Fruit fly (Drosophila melanogaster) whole organism, embryonic: ENCODE measurements around the gene udt.

Source experiments
- CG10321 ChIP-seq: fragments of 200-800 bp; sonication (Bioruptor generic); IDR thresholded peaks from 2 replicates; pipeline ENCODE4 v1.3.6; 2022; ENCODE audit warnings: missing biosample characterization, missing genetic modification characterization
- CG11398 ChIP-seq: fragments of 200-800 bp; sonication (Bioruptor generic); optimal IDR thresholded peaks from 2 replicates; lab custom pipeline; 2016; ENCODE audit warnings: missing biosample characterization, missing genetic modification characterization
- CG11696 ChIP-seq: fragments of 200-800 bp; sonication (Bioruptor generic); IDR thresholded peaks from 2 replicates; pipeline ENCODE4 v1.3.6; 2022; ENCODE audit warnings: missing biosample characterization, missing genetic modification characterization
- CG12769 ChIP-seq: fragments of 200-800 bp; sonication (Bioruptor generic); optimal IDR thresholded peaks from 2 replicates; lab custom pipeline; 2019; ENCODE audit warnings: missing biosample characterization, mild to moderate bottlenecking, missing genetic modification characterization, moderate library complexity
- CG13424 ChIP-seq: fragments of 200-800 bp; sonication (Bioruptor generic); optimal IDR thresholded peaks from 2 replicates; lab custom pipeline; 2019; ENCODE audit warnings: missing biosample characterization, mild to moderate bottlenecking, missing genetic modification characterization, moderate library complexity
- CG14441 ChIP-seq: fragments of 200-800 bp; sonication (Bioruptor generic); IDR thresholded peaks from 2 replicates; pipeline ENCODE4 v1.3.6; 2022; ENCODE audit warnings: missing biosample characterization, missing genetic modification characterization
- CG16863 ChIP-seq: fragments of 200-800 bp; sonication (Bioruptor generic); optimal IDR thresholded peaks from 3 replicates; lab custom pipeline; 2016; ENCODE audit warnings: missing biosample characterization, missing genetic modification characterization
- CG17802 ChIP-seq: fragments of 200-800 bp; sonication (Bioruptor generic); optimal IDR thresholded peaks from 2 replicates; lab custom pipeline; 2018; ENCODE audit warnings: missing biosample characterization, mild to moderate bottlenecking, missing genetic modification characterization, moderate library complexity
- CG1792 ChIP-seq: fragments of 200-800 bp; sonication (Bioruptor generic); optimal IDR thresholded peaks from 2 replicates; lab custom pipeline; 2016; ENCODE audit warnings: missing biosample characterization, missing genetic modification characterization
- CG18262 ChIP-seq: fragments of 200-800 bp; optimal IDR thresholded peaks from 3 replicates; lab custom pipeline; 2019; ENCODE audit warnings: missing biosample characterization, mild to moderate bottlenecking, missing genetic modification characterization, moderate library complexity
- CG1832 ChIP-seq: fragments of 200-800 bp; sonication (Bioruptor generic); optimal IDR thresholded peaks from 2 replicates; lab custom pipeline; 2017; ENCODE audit warnings: missing biosample characterization, mild to moderate bottlenecking, missing genetic modification characterization, inconsistent platforms
- CG18599 ChIP-seq: fragments of 200-800 bp; sonication (Bioruptor generic); optimal IDR thresholded peaks from 3 replicates; lab custom pipeline; 2017; ENCODE audit warnings: missing biosample characterization, missing genetic modification characterization, mild to moderate bottlenecking, moderate library complexity, missing genetic modification reagents
- CG2129 ChIP-seq: fragments of 200-800 bp; sonication (Bioruptor generic); IDR thresholded peaks from 2 replicates; pipeline ENCODE4 v1.3.6; 2022; ENCODE audit warnings: missing biosample characterization, missing genetic modification characterization; ENCODE audit not compliant: partially characterized antibody
- CG2202 ChIP-seq: fragments of 200-800 bp; sonication (Bioruptor generic); optimal IDR thresholded peaks from 2 replicates; lab custom pipeline; 2018; ENCODE audit warnings: missing biosample characterization, mild to moderate bottlenecking, missing genetic modification characterization
- CG3407 ChIP-seq: fragments of 200-800 bp; sonication (Bioruptor generic); optimal IDR thresholded peaks from 2 replicates; lab custom pipeline; 2018; ENCODE audit warnings: missing biosample characterization, mild to moderate bottlenecking, missing genetic modification characterization
- CG6254 ChIP-seq: fragments of 200-800 bp; sonication (Bioruptor generic); optimal IDR thresholded peaks from 3 replicates; lab custom pipeline; 2017; ENCODE audit warnings: mild to moderate bottlenecking, missing biosample characterization, missing genetic modification reagents, missing genetic modification characterization
- CG7839 ChIP-seq: fragments of 200-800 bp; sonication (Bioruptor generic); optimal IDR thresholded peaks from 3 replicates; lab custom pipeline; 2018; ENCODE audit warnings: missing biosample characterization, mild to moderate bottlenecking, missing genetic modification characterization, moderate library complexity
- CG7963 ChIP-seq: fragments of 200-800 bp; sonication (Bioruptor generic); IDR thresholded peaks from 3 replicates; pipeline ENCODE4 v1.3.6; 2022; ENCODE audit warnings: missing biosample characterization, missing genetic modification characterization; ENCODE audit not compliant: partially characterized antibody
- CG8281 ChIP-seq: fragments of 200-800 bp; sonication (Bioruptor generic); optimal IDR thresholded peaks from 2 replicates; lab custom pipeline; 2018; ENCODE audit warnings: missing biosample characterization, mild to moderate bottlenecking, missing genetic modification characterization, moderate library complexity
- CG9215 ChIP-seq: fragments of 200-800 bp; sonication (Bioruptor generic); IDR thresholded peaks from 2 replicates; pipeline ENCODE4 v1.3.6; 2022; ENCODE audit warnings: missing biosample characterization, missing genetic modification characterization
- CG9609 ChIP-seq: fragments of 200-800 bp; sonication (Bioruptor generic); optimal IDR thresholded peaks from 3 replicates; lab custom pipeline; 2016; ENCODE audit warnings: missing biosample characterization, missing genetic modification characterization
- Hr78 ChIP-seq, 2 experiments: fragments of 200-800 bp in 1 of 2; fragments of >200 bp in 1 of 2; sonication (Bioruptor generic) in 1 of 2; optimal IDR thresholded peaks; 2 replicates each; lab custom pipeline; 2017 to 2019; ENCODE audit warnings: missing biosample characterization in 2 of 2, missing genetic modification characterization in 2 of 2, mild to moderate bottlenecking in 1 of 2, moderate library complexity in 1 of 2
- MBD-R2 ChIP-seq: fragments of 200-800 bp; sonication (Bioruptor generic); IDR thresholded peaks from 2 replicates; pipeline ENCODE4 v1.3.6; 2022; ENCODE audit warnings: missing biosample characterization, missing genetic modification characterization
- PHDP ChIP-seq: fragments of 200-800 bp; sonication (Bioruptor generic); optimal IDR thresholded peaks from 3 replicates; lab custom pipeline; 2018; ENCODE audit warnings: missing biosample characterization, mild to moderate bottlenecking, missing genetic modification characterization, moderate library complexity
- Scr ChIP-seq: fragments of 200-800 bp; sonication (Bioruptor generic); IDR thresholded peaks from 2 replicates; pipeline ENCODE4 v1.3.6; 2022; ENCODE audit warnings: missing biosample characterization, missing genetic modification characterization; ENCODE audit not compliant: partially characterized antibody
- Tbp ChIP-seq: fragments of >200 bp; optimal IDR thresholded peaks from 2 replicates; lab custom pipeline; 2018; ENCODE audit warnings: missing biosample characterization, missing genetic modification characterization
- ab ChIP-seq: fragments of 200-800 bp; sonication (Bioruptor generic); optimal IDR thresholded peaks from 2 replicates; lab custom pipeline; 2016; ENCODE audit warnings: missing biosample characterization, missing genetic modification characterization
- aop ChIP-seq: fragments of 200-800 bp; sonication (Bioruptor generic); IDR thresholded peaks from 2 replicates; pipeline ENCODE4 v1.3.6; 2022; ENCODE audit warnings: missing biosample characterization, missing genetic modification characterization
- cad ChIP-seq: fragments of >200 bp; optimal IDR thresholded peaks from 2 replicates; lab custom pipeline; 2017; ENCODE audit warnings: missing biosample characterization, missing genetic modification characterization
- chn ChIP-seq: fragments of 200-800 bp; sonication (Bioruptor generic); optimal IDR thresholded peaks from 2 replicates; lab custom pipeline; 2016; ENCODE audit warnings: missing biosample characterization, missing genetic modification characterization
- dm ChIP-seq: fragments of 200-800 bp; sonication (Bioruptor generic); optimal IDR thresholded peaks from 3 replicates; lab custom pipeline; 2016; ENCODE audit warnings: missing biosample characterization, missing genetic modification characterization
- dmrt11E ChIP-seq: fragments of 200-800 bp; sonication (Bioruptor generic); optimal IDR thresholded peaks from 3 replicates; lab custom pipeline; 2018; ENCODE audit warnings: missing biosample characterization, mild to moderate bottlenecking, missing genetic modification characterization, moderate library complexity
- eve ChIP-seq, 2 experiments: fragments of >200 bp; optimal IDR thresholded peaks; 2 replicates each; lab custom pipeline; 2017; ENCODE audit warnings: missing biosample characterization in 2 of 2, missing genetic modification characterization in 2 of 2
- eyg ChIP-seq: fragments of 200-800 bp; sonication (Bioruptor generic); optimal IDR thresholded peaks from 3 replicates; lab custom pipeline; 2016; ENCODE audit warnings: missing biosample characterization, missing genetic modification characterization
- gt ChIP-seq: fragments of 200-800 bp; sonication (Bioruptor generic); IDR thresholded peaks from 2 replicates; pipeline ENCODE4 v1.3.6; 2022; ENCODE audit warnings: missing biosample characterization, missing genetic modification characterization
- ham ChIP-seq: fragments of 200-800 bp; sonication (Bioruptor generic); IDR thresholded peaks from 2 replicates; pipeline ENCODE4 v1.3.6; 2022; ENCODE audit warnings: missing biosample characterization, missing genetic modification characterization
- lab ChIP-seq: fragments of 200-800 bp; sonication (Bioruptor generic); optimal IDR thresholded peaks from 3 replicates; lab custom pipeline; 2017; ENCODE audit warnings: missing biosample characterization, missing genetic modification characterization, mild to moderate bottlenecking, moderate library complexity, missing genetic modification reagents
- maf-S ChIP-seq: fragments of 200-800 bp; sonication (Bioruptor generic); optimal IDR thresholded peaks from 2 replicates; lab custom pipeline; 2016; ENCODE audit warnings: missing biosample characterization, missing genetic modification characterization
- nerfin-2 ChIP-seq: fragments of 200-800 bp; sonication (Bioruptor generic); IDR thresholded peaks from 2 replicates; pipeline ENCODE4 v1.3.6; 2022; ENCODE audit warnings: missing biosample characterization, missing genetic modification characterization; ENCODE audit not compliant: partially characterized antibody
- oc ChIP-seq: fragments of 200-800 bp; sonication (Bioruptor generic); optimal IDR thresholded peaks from 2 replicates; lab custom pipeline; 2018; ENCODE audit warnings: missing biosample characterization, mild to moderate bottlenecking, missing genetic modification characterization, moderate library complexity
- ro ChIP-seq: fragments of 200-800 bp; sonication (Bioruptor generic); IDR thresholded peaks from 2 replicates; pipeline ENCODE4 v1.3.6; 2022; ENCODE audit warnings: missing biosample characterization, missing genetic modification characterization
- sisA ChIP-seq: fragments of 200-800 bp; sonication (Bioruptor generic); IDR thresholded peaks from 2 replicates; pipeline ENCODE4 v1.3.6; 2022; ENCODE audit warnings: missing biosample characterization, missing genetic modification characterization
- sqz ChIP-seq: fragments of 200-800 bp; sonication (Bioruptor generic); optimal IDR thresholded peaks from 3 replicates; lab custom pipeline; 2018; ENCODE audit warnings: missing biosample characterization, mild to moderate bottlenecking, missing genetic modification characterization
- tll ChIP-seq, 2 experiments: fragments of 200-800 bp in 1 of 2; fragments of >200 bp in 1 of 2; sonication (Bioruptor generic) in 1 of 2; optimal IDR thresholded peaks; 2 replicates each; lab custom pipeline; 2017 to 2019; ENCODE audit warnings: missing biosample characterization in 2 of 2, missing genetic modification characterization in 2 of 2, mild to moderate bottlenecking in 1 of 2, moderate library complexity in 1 of 2
- vnd ChIP-seq: fragments of 200-800 bp; sonication (Bioruptor generic); IDR thresholded peaks from 3 replicates; pipeline ENCODE4 v1.3.6; 2022; ENCODE audit warnings: missing biosample characterization, missing genetic modification characterization; ENCODE audit not compliant: partially characterized antibody
- wek ChIP-seq: fragments of 200-800 bp; sonication (Bioruptor generic); optimal IDR thresholded peaks from 3 replicates; lab custom pipeline; 2018; ENCODE audit warnings: missing biosample characterization, mild to moderate bottlenecking, missing genetic modification characterization, moderate library complexity
- z ChIP-seq: fragments of 200-800 bp; sonication (Bioruptor generic); IDR thresholded peaks from 3 replicates; pipeline ENCODE4 v1.3.6; 2022; ENCODE audit warnings: missing biosample characterization, missing genetic modification characterization

udt gene

dm6 chr3R:23782456-23783402, 19.7 kb upstream of the udt start (continued):
- TF ChIP-seq CG10321 (GFP tag; lab: Robert Waterston, UW) (no peak), oc (tag; lab: Kevin White, UChicago) (peak; percentile 97), dm (GFP tag; lab: Kevin White, UChicago) (peak; percentile 79), CG14441 (GFP tag; lab: Robert Waterston, UW) (peak; percentile 73), Scr (no peak), MBD-R2 (GFP tag; lab: Robert Waterston, UW) (peak; percentile 32; the same call in 1 of the 2 replicates), sisA (GFP tag; lab: Robert Waterston, UW) (peak; percentile 89), CG11696 (no peak; the same call in 1 of the 2 replicates), CG2202 (tag; lab: Kevin White, UChicago) (peak; percentile 93), gt (GFP tag; lab: Robert Waterston, UW) (peak; percentile 82), ab (GFP tag; lab: Kevin White, UChicago) (peak; percentile 83), cad (peak; percentile 11), CG12769 (peak; percentile 82), dmrt11E (peak; percentile 98), Tbp (GFP tag; lab: Kevin White, UChicago) (no peak), CG8281 (peak; percentile 62), CG7963 (GFP tag; lab: Robert Waterston, UW) (no peak), Hr78 (GFP tag; optimal IDR thresholded peaks at IDR 0.05; lab: Kevin White, UChicago) (peak in 1 of 2 experiments; percentile 97), nerfin-2 (GFP tag; lab: Robert Waterston, UW) (0 out of 2 replicates have a peak, but pooled peaks have one; percentile 22), CG9609 (GFP tag; lab: Kevin White, UChicago) (peak; percentile 62), PHDP (peak; percentile 82), CG1832 (GFP tag; lab: Kevin White, UChicago) (peak; percentile 78), CG6254 (GFP tag; lab: Kevin White, UChicago) (peak; percentile 94), CG2129 (GFP tag; lab: Robert Waterston, UW) (no peak), CG13424 (tag; lab: Kevin White, UChicago) (peak; percentile 82), chn (GFP tag; lab: Kevin White, UChicago) (peak; percentile 78), CG18262 (peak; percentile 97), eyg (peak; percentile 55), CG11398 (peak; percentile 75), CG1792 (GFP tag; lab: Kevin White, UChicago) (peak; percentile 70), aop (GFP tag; lab: Robert Waterston, UW) (peak; percentile 27; the same call in 1 of the 2 replicates), CG7839 (tag; lab: Kevin White, UChicago) (peak; percentile 91), ro (peak; percentile 47; the same call in 1 of the 2 replicates), CG3407 (GFP tag; lab: Kevin White, UChicago) (peak; percentile 84), CG16863 (GFP tag; lab: Kevin White, UChicago) (peak; percentile 88), maf-S (GFP tag; lab: Kevin White, UChicago) (peak; percentile 60), eve (GFP tag; optimal IDR thresholded peaks at IDR 0.05; lab: Kevin White, UChicago) (peak in 1 of 2 experiments; percentile 77), CG18599 (GFP tag; lab: Kevin White, UChicago) (peak; percentile 80), lab (GFP tag; lab: Kevin White, UChicago) (peak; percentile 86), CG9215 (GFP tag; lab: Robert Waterston, UW) (peak; percentile 50), sqz (GFP tag; lab: Kevin White, UChicago) (peak; percentile 91), z (GFP tag; lab: Robert Waterston, UW) (peak; percentile 88), vnd (GFP tag; lab: Robert Waterston, UW) (no peak), wek (GFP tag; lab: Kevin White, UChicago) (peak; percentile 83), CG17802 (tag; lab: Kevin White, UChicago) (peak; percentile 77), ham (GFP tag; lab: Robert Waterston, UW) (no peak), tll (GFP tag; optimal IDR thresholded peaks at IDR 0.05; lab: Kevin White, UChicago) (peak in 1 of 2 experiments; percentile 80)
